Worm (Caenorhabditis elegans) whole organism, L1 larva: Measurements from ENCODE around the gene srw-79.

ENCODE experiments used
- alr-1 ChIP-seq: fragments of 200-800 bp; sonication (Bioruptor generic); optimal IDR thresholded peaks from 2 replicates; lab custom pipeline; 2018; ENCODE audit warnings: borderline replicate concordance, mild to moderate bottlenecking, missing genetic modification characterization, missing compliant biosample characterization
- ama-1 ChIP-seq: fragments of 150-350 bp; optimal IDR thresholded peaks from 2 replicates; lab custom pipeline; 2014
- ceh-8 ChIP-seq: fragments of 200-800 bp; sonication (Bioruptor generic); optimal IDR thresholded peaks from 2 replicates; lab custom pipeline; 2018; ENCODE audit warnings: mild to moderate bottlenecking, missing genetic modification characterization, moderate library complexity, missing compliant biosample characterization
- lin-13 ChIP-seq: fragments of 150-350 bp; optimal IDR thresholded peaks from 2 replicates; lab custom pipeline; 2014; ENCODE audit warnings: missing biosample characterization, missing genetic modification reagents, missing genetic modification characterization
- nhr-85 ChIP-seq: sonication (generic microtip); peaks from one replicate; lab custom pipeline; 2016; ENCODE audit warnings: missing genetic modification characterization, inconsistent platforms, missing compliant biosample characterization

DNA sequence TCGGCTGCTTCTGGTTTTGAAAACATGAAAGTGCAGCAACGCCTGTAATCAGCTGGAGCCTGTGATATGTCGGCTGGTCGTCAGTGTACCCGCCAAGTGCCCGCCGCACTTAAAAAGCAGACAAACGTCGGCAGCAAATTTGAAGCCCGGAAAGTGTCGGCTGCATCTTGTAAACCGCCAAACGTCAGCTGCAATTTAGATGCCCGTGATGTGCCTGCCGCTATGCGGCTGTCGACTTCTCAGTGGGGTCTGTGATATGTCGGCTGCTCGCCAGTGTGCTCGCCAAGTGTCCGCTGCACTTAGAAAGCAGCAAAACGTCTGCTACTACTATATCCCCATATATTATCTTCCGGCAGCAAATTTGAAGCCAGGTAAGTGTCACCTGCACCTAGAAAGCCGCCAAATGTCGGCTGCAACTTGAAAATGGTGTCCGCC is 40.6 kb downstream of the srw-79 start:
- TF ChIP-seq ceh-8 (no peak), lin-13 (GFP tag; lab: Kevin White, UChicago) (no peak), alr-1 (tag; lab: Kevin White, UChicago) (no peak), nhr-85 (tag; lab: Kevin White, UChicago) (no peak), ama-1 (lab: Kevin White, UChicago) (no peak)
